Fruit fly (Drosophila melanogaster): ENCODE measurements around the gene CG33635.

DNA sequence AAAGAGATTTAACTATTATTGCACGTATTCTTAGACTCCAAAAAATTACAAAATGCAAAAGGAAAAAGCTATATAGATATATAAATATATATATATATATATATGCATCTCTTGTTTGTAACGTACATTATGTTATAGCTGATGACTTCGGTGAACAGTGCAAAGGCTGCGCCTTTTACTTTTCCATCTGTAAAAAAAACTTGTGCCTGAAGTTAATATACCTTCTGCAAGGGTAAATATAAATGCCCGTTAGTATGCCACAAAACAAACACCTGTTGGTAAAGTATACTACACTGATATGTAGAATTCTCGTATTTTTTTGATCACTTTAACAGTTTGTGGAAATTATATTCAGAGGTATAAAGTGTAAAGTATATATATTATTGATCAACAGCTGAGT, 20.4 kb downstream of the CG33635 start:
- no peak for TF ChIP-seq CG4496 (GFP tag; IDR thresholded peaks at IDR 0.05)
- no peak for TF ChIP-seq Ets98B (GFP tag; IDR thresholded peaks at IDR 0.05)
- TF ChIP-seq Pif1B (GFP tag; optimal IDR thresholded peaks at IDR 0.05): no peak
- TF ChIP-seq fd96Ca (GFP tag; IDR thresholded peaks at IDR 0.05): no peak
- TF ChIP-seq Snoo (tag; optimal IDR thresholded peaks at IDR 0.05): no peak
- no peak for TF ChIP-seq CG15710 (tag; optimal IDR thresholded peaks at IDR 0.05)
- no peak for TF ChIP-seq Pif1A (GFP tag; optimal IDR thresholded peaks at IDR 0.05)
